Worm (Caenorhabditis elegans) whole organism, L3 larva: ENCODE measurements around the gene T20D4.19.
A peak's percentile ranks its signal among the peaks of the same experiment; 100 is the strongest.

Source experiments
- R02D3.7 ChIP-seq: fragments of 150-350 bp; optimal IDR thresholded peaks from 2 replicates; lab custom pipeline; 2014; ENCODE audit warnings: missing biosample characterization, missing genetic modification characterization
- ZK546.5 ChIP-seq: sonication (generic microtip); optimal IDR thresholded peaks from 2 replicates; lab custom pipeline; 2017; ENCODE audit warnings: missing biosample characterization, missing genetic modification characterization
- aly-2 ChIP-seq: fragments of 150-350 bp; optimal IDR thresholded peaks from 2 replicates; lab custom pipeline; 2014; ENCODE audit warnings: missing biosample characterization, missing genetic modification characterization
- ama-1 ChIP-seq: fragments of 150-350 bp; optimal IDR thresholded peaks from 2 replicates; lab custom pipeline; 2018
- ceh-16 ChIP-seq: sonication (generic microtip); optimal IDR thresholded peaks from 2 replicates; lab custom pipeline; 2017; ENCODE audit warnings: missing biosample characterization, missing genetic modification characterization
- ceh-28 ChIP-seq: fragments of 150-350 bp; optimal IDR thresholded peaks from 2 replicates; lab custom pipeline; 2014; ENCODE audit warnings: missing biosample characterization, missing genetic modification reagents, missing genetic modification characterization
- ceh-9 ChIP-seq: sonication (generic microtip); optimal IDR thresholded peaks from 2 replicates; lab custom pipeline; 2018; ENCODE audit warnings: missing biosample characterization, missing genetic modification characterization
- daf-12 ChIP-seq: fragments of 150-350 bp; optimal IDR thresholded peaks from 2 replicates; lab custom pipeline; 2014; ENCODE audit warnings: missing biosample characterization, missing genetic modification reagents, missing genetic modification characterization
- egl-27 ChIP-seq: sonication (generic microtip); optimal IDR thresholded peaks from 4 replicates; lab custom pipeline; 2017; ENCODE audit warnings: missing biosample characterization, missing genetic modification reagents, missing genetic modification characterization
- egl-5 ChIP-seq: fragments of 150-350 bp; optimal IDR thresholded peaks from 2 replicates; lab custom pipeline; 2017; ENCODE audit warnings: missing biosample characterization, missing genetic modification reagents, missing genetic modification characterization, inconsistent platforms
- elt-1 ChIP-seq: fragments of 150-350 bp; optimal IDR thresholded peaks from 2 replicates; lab custom pipeline; 2014; ENCODE audit warnings: missing biosample characterization, missing genetic modification characterization
- elt-2 ChIP-seq: sonication (generic microtip); optimal IDR thresholded peaks from 2 replicates; lab custom pipeline; 2016; ENCODE audit warnings: missing genetic modification reagents, mild to moderate bottlenecking, missing genetic modification characterization, missing compliant biosample characterization
- elt-3 ChIP-seq, 3 experiments: fragments of 150-350 bp in 1 of 3; sonication (generic microtip) in 2 of 3; optimal IDR thresholded peaks; 2 replicates in 2 of 3; 4 replicates in 1 of 3; lab custom pipeline; 2014 to 2017; ENCODE audit warnings: missing biosample characterization in 3 of 3, missing genetic modification characterization in 3 of 3
- eor-1 ChIP-seq, 2 experiments: fragments of 150-350 bp; optimal IDR thresholded peaks; 2 replicates each; lab custom pipeline; 2014 to 2018; ENCODE audit warnings: missing biosample characterization in 2 of 2, missing genetic modification characterization in 2 of 2
- fkh-10 ChIP-seq: sonication (generic microtip); optimal IDR thresholded peaks from 2 replicates; lab custom pipeline; 2017; ENCODE audit warnings: missing biosample characterization, missing genetic modification reagents, missing genetic modification characterization
- hmg-11 ChIP-seq: sonication (generic microtip); optimal IDR thresholded peaks from 2 replicates; lab custom pipeline; 2016; ENCODE audit warnings: missing genetic modification characterization, missing compliant biosample characterization
- jun-1 ChIP-seq: fragments of 150-350 bp; optimal IDR thresholded peaks from 2 replicates; lab custom pipeline; 2014; ENCODE audit warnings: missing biosample characterization, missing genetic modification reagents, missing genetic modification characterization
- lin-15B ChIP-seq: fragments of 150-350 bp; optimal IDR thresholded peaks from 2 replicates; lab custom pipeline; 2014; ENCODE audit warnings: missing biosample characterization, missing genetic modification characterization
- lin-39 ChIP-seq: fragments of 150-350 bp; optimal IDR thresholded peaks from 2 replicates; lab custom pipeline; 2018; ENCODE audit warnings: missing biosample characterization, missing genetic modification reagents, missing genetic modification characterization
- lsy-12 ChIP-seq: sonication (generic microtip); optimal IDR thresholded peaks from 2 replicates; lab custom pipeline; 2016; ENCODE audit warnings: mild to moderate bottlenecking, missing genetic modification characterization, missing compliant biosample characterization
- mdl-1 ChIP-seq: fragments of 150-350 bp; optimal IDR thresholded peaks from 2 replicates; lab custom pipeline; 2014; ENCODE audit warnings: missing biosample characterization, missing genetic modification characterization
- mml-1 ChIP-seq: fragments of 150-350 bp; sonication (generic microtip); optimal IDR thresholded peaks from 3 replicates; lab custom pipeline; 2014; ENCODE audit warnings: missing biosample characterization, missing genetic modification characterization
- nfya-1 ChIP-seq: sonication (generic microtip); optimal IDR thresholded peaks from 2 replicates; lab custom pipeline; 2017; ENCODE audit warnings: missing genetic modification characterization, mild to moderate bottlenecking, missing compliant biosample characterization, antibody characterized with exemption, moderate library complexity; ENCODE audit not compliant: insufficient read depth
- nhr-11 ChIP-seq: fragments of 150-350 bp; optimal IDR thresholded peaks from 2 replicates; lab custom pipeline; 2014; ENCODE audit warnings: missing biosample characterization, missing genetic modification characterization
- nhr-12 ChIP-seq: fragments of 150-350 bp; optimal IDR thresholded peaks from 2 replicates; lab custom pipeline; 2014; ENCODE audit warnings: missing biosample characterization, missing genetic modification characterization
- nhr-237 ChIP-seq: fragments of 150-350 bp; optimal IDR thresholded peaks from 2 replicates; lab custom pipeline; 2014; ENCODE audit warnings: missing biosample characterization, missing genetic modification characterization
- nhr-25 ChIP-seq: sonication (generic microtip); optimal IDR thresholded peaks from 2 replicates; lab custom pipeline; 2017; ENCODE audit warnings: missing biosample characterization, missing genetic modification characterization
- nhr-43 ChIP-seq: sonication (generic microtip); optimal IDR thresholded peaks from 2 replicates; lab custom pipeline; 2016; ENCODE audit warnings: mild to moderate bottlenecking, missing genetic modification characterization, missing compliant biosample characterization; ENCODE audit not compliant: poor library complexity, severe bottlenecking
- nhr-67 ChIP-seq: fragments of 150-350 bp; optimal IDR thresholded peaks from 2 replicates; lab custom pipeline; 2014; ENCODE audit warnings: missing biosample characterization, missing genetic modification characterization
- nhr-77 ChIP-seq: fragments of 150-350 bp; optimal IDR thresholded peaks from 2 replicates; lab custom pipeline; 2014; ENCODE audit warnings: missing biosample characterization, missing genetic modification characterization
- skn-1 ChIP-seq: fragments of 150-350 bp; optimal IDR thresholded peaks from 2 replicates; lab custom pipeline; 2014; ENCODE audit warnings: missing biosample characterization, missing genetic modification characterization
- snpc-4 ChIP-seq: fragments of 150-350 bp; optimal IDR thresholded peaks from 2 replicates; lab custom pipeline; 2014; ENCODE audit warnings: missing biosample characterization, missing genetic modification characterization
- unc-39 ChIP-seq: sonication (generic microtip); optimal IDR thresholded peaks from 4 replicates; lab custom pipeline; 2017; ENCODE audit warnings: missing biosample characterization, missing genetic modification characterization
- ztf-11 ChIP-seq: fragments of 150-350 bp; optimal IDR thresholded peaks from 2 replicates; lab custom pipeline; 2014; ENCODE audit warnings: missing biosample characterization, missing genetic modification characterization
- ztf-4 ChIP-seq: fragments of 150-350 bp; optimal IDR thresholded peaks from 2 replicates; lab custom pipeline; 2014; ENCODE audit warnings: missing biosample characterization, missing genetic modification characterization

Gene T20D4.19

ce11 chrV:3459919-3460318 is 28.5 kb upstream of the T20D4.19 start, which contains the start of gene slc-28.2:
slc-28.2 (plus strand) TSS chrV:3460219.
- TF ChIP-seq nhr-77 (tag; lab: Kevin White, UChicago) (no peak), daf-12 (tag; lab: Kevin White, UChicago) (no peak), mml-1 (tag; lab: Kevin White, UChicago) (no peak), jun-1 (tag; lab: Kevin White, UChicago) (no peak), R02D3.7 (tag; lab: Kevin White, UChicago) (no peak), eor-1 (tag; optimal IDR thresholded peaks at IDR 0.05; lab: Kevin White, UChicago) (no peak), nhr-67 (tag; lab: Kevin White, UChicago) (no peak)

DNA sequence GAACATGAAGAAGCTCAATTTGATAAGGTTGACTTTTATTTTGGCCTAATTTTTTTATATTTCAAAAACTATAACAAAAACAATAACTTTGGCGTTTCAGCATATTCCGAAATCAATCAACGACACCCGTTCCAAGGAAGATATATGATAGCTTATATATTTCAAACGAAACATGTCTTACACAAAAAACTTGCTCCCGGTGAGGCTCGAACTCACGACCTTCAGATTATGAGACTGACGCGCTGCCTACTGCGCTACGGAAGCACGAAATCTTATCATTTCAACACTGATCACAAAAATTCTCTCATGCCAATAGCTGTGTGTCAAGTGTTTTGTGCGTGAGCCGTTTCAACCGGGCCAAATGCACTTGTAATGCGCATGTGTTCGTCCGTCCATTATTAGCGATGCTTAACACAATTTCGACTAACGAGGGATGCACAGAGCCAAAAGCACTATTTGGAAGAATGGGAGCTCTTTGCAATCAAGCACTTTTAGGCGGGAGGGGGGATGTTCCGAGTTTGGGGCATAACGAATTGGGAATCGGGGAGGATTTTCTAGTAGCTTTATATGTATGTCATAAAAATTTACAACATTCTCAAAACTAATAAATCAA is 23.8 kb upstream of the T20D4.19 start:
- TF ChIP-seq mdl-1 (tag; lab: Kevin White, UChicago), result no peak
- no peak for TF ChIP-seq mml-1 (tag; lab: Kevin White, UChicago)
- no peak for TF ChIP-seq nhr-11 (tag; lab: Kevin White, UChicago)
- TF ChIP-seq nhr-77 (tag; lab: Kevin White, UChicago), result no peak
- TF ChIP-seq ceh-28 (tag; lab: Kevin White, UChicago), result no peak
- no peak for TF ChIP-seq fkh-10 (GFP tag; lab: Kevin White, UChicago)
- no peak for TF ChIP-seq nhr-25 (tag; lab: Kevin White, UChicago)
- no peak for TF ChIP-seq aly-2 (tag; lab: Kevin White, UChicago)
- TF ChIP-seq R02D3.7 (tag; lab: Kevin White, UChicago), result no peak
- no peak for TF ChIP-seq snpc-4 (tag; lab: Kevin White, UChicago)
- no peak for TF ChIP-seq egl-27 (tag; lab: Kevin White, UChicago)
- TF ChIP-seq ama-1 (lab: Kevin White, UChicago), result no peak
- TF ChIP-seq egl-5 (tag; lab: Kevin White, UChicago), result no peak
- TF ChIP-seq nhr-43 (tag; lab: Kevin White, UChicago), result no peak
- no peak for TF ChIP-seq hmg-11 (tag; lab: Kevin White, UChicago)
- no peak for TF ChIP-seq ZK546.5 (tag; lab: Kevin White, UChicago)

- no peak for TF ChIP-seq ceh-9
- peak; percentile 22 for TF ChIP-seq lin-39
Measured at ce11 chrV:3454620-3455019, 23.2 kb upstream of the T20D4.19 start.

DNA sequence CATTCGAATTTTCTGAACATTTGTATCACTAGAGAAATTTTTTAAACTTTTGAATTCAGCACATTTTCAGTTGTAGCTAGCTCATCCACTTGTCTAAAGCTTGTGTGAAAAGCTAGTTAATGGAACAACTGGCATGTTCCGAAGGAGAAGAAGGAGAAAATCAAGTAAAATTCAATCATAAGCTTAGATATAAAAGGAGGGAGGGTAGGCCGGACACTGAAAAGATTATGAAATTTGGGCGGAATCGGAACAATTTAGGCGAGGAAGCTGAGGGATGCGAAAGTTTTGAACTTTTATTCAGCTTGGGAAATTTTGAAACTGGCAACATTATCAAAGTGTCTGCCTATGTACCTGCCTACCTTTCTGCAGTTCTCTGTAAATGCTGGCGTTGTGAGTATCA is 21.1 kb upstream of the T20D4.19 start:
- TF ChIP-seq elt-2 (tag; lab: Kevin White, UChicago), result no peak
- peak; percentile 70 for TF ChIP-seq fkh-10 (GFP tag; lab: Kevin White, UChicago)
- TF ChIP-seq, all 47 proteins: peak for 1

- TF ChIP-seq nhr-12 (tag; lab: Kevin White, UChicago) (no peak), egl-27 (tag; lab: Kevin White, UChicago) (no peak), unc-39 (tag; lab: Kevin White, UChicago) (no peak), nfya-1 (no peak), ceh-28 (tag; lab: Kevin White, UChicago) (no peak), fkh-10 (GFP tag; lab: Kevin White, UChicago) (no peak), nhr-11 (tag; lab: Kevin White, UChicago) (no peak), lsy-12 (no peak), lin-15B (tag; lab: Kevin White, UChicago) (no peak)
Measured at ce11 chrV:3451646-3452045, 20.2 kb upstream of the T20D4.19 start.

- no peak for TF ChIP-seq skn-1
- TF ChIP-seq mdl-1 (tag; lab: Kevin White, UChicago), result no peak
- TF ChIP-seq egl-27 (tag; lab: Kevin White, UChicago), result no peak
- no peak for TF ChIP-seq nhr-237 (tag; lab: Kevin White, UChicago)
- TF ChIP-seq egl-5 (tag; lab: Kevin White, UChicago), result no peak
- TF ChIP-seq lin-39, result no peak
- TF ChIP-seq ztf-11 (tag; lab: Kevin White, UChicago), result no peak
- no peak for TF ChIP-seq daf-12 (tag; lab: Kevin White, UChicago)
- no peak for TF ChIP-seq snpc-4 (tag; lab: Kevin White, UChicago)
- TF ChIP-seq elt-1 (tag; lab: Kevin White, UChicago), result no peak
- no peak for TF ChIP-seq ceh-16
- no peak for TF ChIP-seq elt-3 (tag; optimal IDR thresholded peaks at IDR 0.05; lab: Kevin White, UChicago)
- no peak for TF ChIP-seq jun-1 (tag; lab: Kevin White, UChicago)
- TF ChIP-seq ZK546.5 (tag; lab: Kevin White, UChicago), result no peak
- no peak for TF ChIP-seq lsy-12
- no peak for TF ChIP-seq eor-1 (tag; optimal IDR thresholded peaks at IDR 0.05; lab: Kevin White, UChicago)
- no peak for TF ChIP-seq nhr-11 (tag; lab: Kevin White, UChicago)
- TF ChIP-seq R02D3.7 (tag; lab: Kevin White, UChicago), result no peak
- TF ChIP-seq ztf-4 (tag; lab: Kevin White, UChicago), result no peak
- TF ChIP-seq ama-1 (lab: Kevin White, UChicago), result no peak
- TF ChIP-seq, all 47 proteins: peak for 0
Measured at ce11 chrV:3450351-3450750, 18.9 kb upstream of the T20D4.19 start.
